Worm (Caenorhabditis elegans): ENCODE data around the gene ugt-15.

Gene ugt-15

ce11 chrV:12827219-12827618 lies at the start of gene ugt-15:
ugt-15 (plus strand) TSS chrV:12827519.
- no peak for TF ChIP-seq cog-1 (tag; optimal IDR thresholded peaks at IDR 0.05)

ce11 chrV:12780248-12780647 lies 47.1 kb upstream of the ugt-15 start:
- peak; percentile 96 for TF ChIP-seq ztf-29 (GFP tag; IDR thresholded peaks at IDR 0.05)
- TF ChIP-seq ref-1 (GFP tag; conservative IDR thresholded peaks at IDR 0.05): peak; percentile 90
- peak; percentile 98 for TF ChIP-seq klf-2 (GFP tag; conservative IDR thresholded peaks at IDR 0.05)
- TF ChIP-seq ztf-23 (GFP tag; IDR thresholded peaks at IDR 0.05): peak; percentile 97
- TF ChIP-seq flt-1 (GFP tag; IDR thresholded peaks at IDR 0.05): peak; percentile 97
- peak; percentile 93 for TF ChIP-seq T22C8.4 (GFP tag; IDR thresholded peaks at IDR 0.05)
- TF ChIP-seq med-1 (GFP tag; optimal IDR thresholded peaks at IDR 0.05; ENCODE audit: insufficient read depth): peak; percentile 67
- TF ChIP-seq tab-1 (GFP tag; IDR thresholded peaks at IDR 0.05): peak; percentile 96
- TF ChIP-seq cog-1 (tag; optimal IDR thresholded peaks at IDR 0.05): peak; percentile 58

ce11 chrV:12784861-12785260 lies 42.5 kb upstream of the ugt-15 start, which contains the start of gene sre-20:
sre-20 (minus strand) TSS chrV:12784961.
- no peak for TF ChIP-seq tab-1 (GFP tag; IDR thresholded peaks at IDR 0.05)

- no peak for TF ChIP-seq ztf-29 (GFP tag; IDR thresholded peaks at IDR 0.05)
- TF ChIP-seq cog-1 (tag; optimal IDR thresholded peaks at IDR 0.05): no peak
- TF ChIP-seq ztf-23 (GFP tag; IDR thresholded peaks at IDR 0.05): no peak
Observed at ce11 chrV:12786340-12786739, 41.0 kb upstream of the ugt-15 start.

ce11 chrV:12787026-12787425 lies 40.3 kb upstream of the ugt-15 start, which contains the start of gene fkb-4:
fkb-4 (minus strand) TSS chrV:12787126.
- TF ChIP-seq T22C8.4 (GFP tag; IDR thresholded peaks at IDR 0.05) (no peak), ref-1 (GFP tag; conservative IDR thresholded peaks at IDR 0.05) (no peak), med-1 (GFP tag; optimal IDR thresholded peaks at IDR 0.05; ENCODE audit: insufficient read depth) (no peak), ztf-23 (GFP tag; IDR thresholded peaks at IDR 0.05) (no peak), klf-2 (GFP tag; conservative IDR thresholded peaks at IDR 0.05) (no peak), cog-1 (tag; optimal IDR thresholded peaks at IDR 0.05) (no peak), tab-1 (GFP tag; IDR thresholded peaks at IDR 0.05) (no peak), flt-1 (GFP tag; IDR thresholded peaks at IDR 0.05) (no peak), ztf-29 (GFP tag; IDR thresholded peaks at IDR 0.05) (no peak)

ce11 chrV:12788451-12788850 lies 38.9 kb upstream of the ugt-15 start, which contains the start of gene srbc-44:
srbc-44 (minus strand) TSS chrV:12788551.
- no peak for TF ChIP-seq T22C8.4 (GFP tag; IDR thresholded peaks at IDR 0.05)
- no peak for TF ChIP-seq klf-2 (GFP tag; conservative IDR thresholded peaks at IDR 0.05)
- TF ChIP-seq ref-1 (GFP tag; conservative IDR thresholded peaks at IDR 0.05): no peak
- TF ChIP-seq med-1 (GFP tag; optimal IDR thresholded peaks at IDR 0.05; ENCODE audit: insufficient read depth): no peak
- no peak for TF ChIP-seq flt-1 (GFP tag; IDR thresholded peaks at IDR 0.05)
- no peak for TF ChIP-seq tab-1 (GFP tag; IDR thresholded peaks at IDR 0.05)
- no peak for TF ChIP-seq ztf-29 (GFP tag; IDR thresholded peaks at IDR 0.05)
- TF ChIP-seq cog-1 (tag; optimal IDR thresholded peaks at IDR 0.05): no peak
- no peak for TF ChIP-seq ztf-23 (GFP tag; IDR thresholded peaks at IDR 0.05)

ce11 chrV:12790188-12790587 lies 37.1 kb upstream of the ugt-15 start, which contains the start of gene srbc-43:
srbc-43 (minus strand) TSS chrV:12790518.
- no peak for TF ChIP-seq ztf-29 (GFP tag; IDR thresholded peaks at IDR 0.05)
- no peak for TF ChIP-seq klf-2 (GFP tag; conservative IDR thresholded peaks at IDR 0.05)
- TF ChIP-seq tab-1 (GFP tag; IDR thresholded peaks at IDR 0.05): no peak
- no peak for TF ChIP-seq T22C8.4 (GFP tag; IDR thresholded peaks at IDR 0.05)
- TF ChIP-seq ztf-23 (GFP tag; IDR thresholded peaks at IDR 0.05): no peak
- TF ChIP-seq ref-1 (GFP tag; conservative IDR thresholded peaks at IDR 0.05): no peak
- TF ChIP-seq med-1 (GFP tag; optimal IDR thresholded peaks at IDR 0.05; ENCODE audit: insufficient read depth): no peak
- TF ChIP-seq cog-1 (tag; optimal IDR thresholded peaks at IDR 0.05): no peak
- no peak for TF ChIP-seq flt-1 (GFP tag; IDR thresholded peaks at IDR 0.05)

ce11 chrV:12792752-12793151 lies 34.6 kb upstream of the ugt-15 start, which contains the start of gene ugt-5:
ugt-5 (minus strand) TSS chrV:12792965.
- TF ChIP-seq cog-1 (tag; optimal IDR thresholded peaks at IDR 0.05) (no peak), ztf-29 (GFP tag; IDR thresholded peaks at IDR 0.05) (no peak), tab-1 (GFP tag; IDR thresholded peaks at IDR 0.05) (no peak), T22C8.4 (GFP tag; IDR thresholded peaks at IDR 0.05) (no peak), ztf-23 (GFP tag; IDR thresholded peaks at IDR 0.05) (no peak), klf-2 (GFP tag; conservative IDR thresholded peaks at IDR 0.05) (no peak), ref-1 (GFP tag; conservative IDR thresholded peaks at IDR 0.05) (no peak)

- no peak for TF ChIP-seq T22C8.4 (GFP tag; IDR thresholded peaks at IDR 0.05)
- no peak for TF ChIP-seq cog-1 (tag; optimal IDR thresholded peaks at IDR 0.05)
- TF ChIP-seq flt-1 (GFP tag; IDR thresholded peaks at IDR 0.05): no peak
- TF ChIP-seq klf-2 (GFP tag; conservative IDR thresholded peaks at IDR 0.05): no peak
- no peak for TF ChIP-seq tab-1 (GFP tag; IDR thresholded peaks at IDR 0.05)
- no peak for TF ChIP-seq ztf-29 (GFP tag; IDR thresholded peaks at IDR 0.05)
- no peak for TF ChIP-seq med-1 (GFP tag; optimal IDR thresholded peaks at IDR 0.05; ENCODE audit: insufficient read depth)
- TF ChIP-seq ztf-23 (GFP tag; IDR thresholded peaks at IDR 0.05): no peak
- TF ChIP-seq ref-1 (GFP tag; conservative IDR thresholded peaks at IDR 0.05): no peak
Observed at ce11 chrV:12795196-12795595, 32.1 kb upstream of the ugt-15 start, which contains the start of gene ugt-4. ugt-4 (minus strand) TSS chrV:12795336.

- no peak for TF ChIP-seq flt-1 (GFP tag; IDR thresholded peaks at IDR 0.05)
- no peak for TF ChIP-seq klf-2 (GFP tag; conservative IDR thresholded peaks at IDR 0.05)
- no peak for TF ChIP-seq tab-1 (GFP tag; IDR thresholded peaks at IDR 0.05)
- TF ChIP-seq ref-1 (GFP tag; conservative IDR thresholded peaks at IDR 0.05): no peak
- TF ChIP-seq ztf-29 (GFP tag; IDR thresholded peaks at IDR 0.05): no peak
- no peak for TF ChIP-seq med-1 (GFP tag; optimal IDR thresholded peaks at IDR 0.05; ENCODE audit: insufficient read depth)
- TF ChIP-seq T22C8.4 (GFP tag; IDR thresholded peaks at IDR 0.05): no peak
- no peak for TF ChIP-seq ztf-23 (GFP tag; IDR thresholded peaks at IDR 0.05)
- TF ChIP-seq cog-1 (tag; optimal IDR thresholded peaks at IDR 0.05): no peak
Observed at ce11 chrV:12795927-12796326, 31.4 kb upstream of the ugt-15 start.

Data from whole organism, midembryonic.